Fruit fly (Drosophila melanogaster) whole organism, embryonic: ENCODE data around the gene mRpL40.

Source experiments
- CG10147 ChIP-seq: fragments of 200-800 bp; sonication (Bioruptor generic); optimal IDR thresholded peaks from 2 replicates; lab custom pipeline; 2019; ENCODE audit warnings: missing biosample characterization, mild to moderate bottlenecking, missing genetic modification characterization, moderate library complexity
- CG10565 ChIP-seq: fragments of 200-800 bp; sonication (Bioruptor generic); optimal IDR thresholded peaks from 3 replicates; lab custom pipeline; 2016; ENCODE audit warnings: missing biosample characterization, mild to moderate bottlenecking, missing genetic modification characterization
- CG13296 ChIP-seq: fragments of 200-800 bp; sonication (Bioruptor generic); optimal IDR thresholded peaks from 3 replicates; lab custom pipeline; 2018; ENCODE audit warnings: missing biosample characterization, mild to moderate bottlenecking, missing genetic modification characterization
- CG14965 ChIP-seq: fragments of 200-800 bp; sonication (Bioruptor generic); optimal IDR thresholded peaks from 2 replicates; lab custom pipeline; 2016; ENCODE audit warnings: missing biosample characterization, missing genetic modification characterization, borderline replicate concordance
- CG1647 ChIP-seq: fragments of 200-800 bp; sonication (Bioruptor generic); optimal IDR thresholded peaks from 3 replicates; lab custom pipeline; 2016; ENCODE audit warnings: missing biosample characterization, missing genetic modification characterization
- CG17385 ChIP-seq: fragments of 200-800 bp; sonication (Bioruptor generic); optimal IDR thresholded peaks from 3 replicates; lab custom pipeline; 2018; ENCODE audit warnings: missing biosample characterization, mild to moderate bottlenecking, missing genetic modification characterization
- CG1792 ChIP-seq: fragments of 200-800 bp; sonication (Bioruptor generic); optimal IDR thresholded peaks from 2 replicates; lab custom pipeline; 2016; ENCODE audit warnings: missing biosample characterization, missing genetic modification characterization
- CG1832 ChIP-seq: fragments of 200-800 bp; sonication (Bioruptor generic); optimal IDR thresholded peaks from 2 replicates; lab custom pipeline; 2017; ENCODE audit warnings: missing biosample characterization, mild to moderate bottlenecking, missing genetic modification characterization, inconsistent platforms
- CG31388 ChIP-seq: fragments of 200-800 bp; sonication (Bioruptor generic); optimal IDR thresholded peaks from 2 replicates; lab custom pipeline; 2016; ENCODE audit warnings: missing biosample characterization, missing genetic modification characterization
- CG32772 ChIP-seq: fragments of 200-800 bp; sonication (Bioruptor generic); IDR thresholded peaks from 2 replicates; pipeline ENCODE4 v1.3.6; 2022; ENCODE audit warnings: missing biosample characterization, missing genetic modification characterization
- CG5180 ChIP-seq: fragments of 200-800 bp; sonication (Bioruptor generic); optimal IDR thresholded peaks from 3 replicates; lab custom pipeline; 2017; ENCODE audit warnings: missing biosample characterization, missing genetic modification characterization, mild to moderate bottlenecking, moderate library complexity, missing genetic modification reagents
- CG6854 ChIP-seq: fragments of 200-800 bp; sonication (Bioruptor generic); optimal IDR thresholded peaks from 3 replicates; lab custom pipeline; 2017; ENCODE audit warnings: missing biosample characterization, mild to moderate bottlenecking, missing genetic modification characterization
- CG7271 ChIP-seq: fragments of 200-800 bp; sonication (Bioruptor generic); optimal IDR thresholded peaks from 2 replicates; lab custom pipeline; 2018; ENCODE audit warnings: missing biosample characterization, mild to moderate bottlenecking, missing genetic modification characterization, moderate library complexity
- D19B ChIP-seq: fragments of 200-800 bp; sonication (Bioruptor generic); optimal IDR thresholded peaks from 2 replicates; lab custom pipeline; 2017; ENCODE audit warnings: missing biosample characterization, mild to moderate bottlenecking, missing genetic modification characterization
- Dek ChIP-seq: fragments of 200-800 bp; sonication (Bioruptor generic); optimal IDR thresholded peaks from 3 replicates; lab custom pipeline; 2019; ENCODE audit warnings: missing biosample characterization, mild to moderate bottlenecking, missing genetic modification characterization, moderate library complexity
- Dfd ChIP-seq, 2 experiments: fragments of >200 bp; optimal IDR thresholded peaks; 2 replicates each; lab custom pipeline; 2017; ENCODE audit warnings: missing biosample characterization in 2 of 2, missing genetic modification characterization in 2 of 2
- Dp ChIP-seq: fragments of 200-800 bp; sonication (Bioruptor generic); optimal IDR thresholded peaks from 2 replicates; lab custom pipeline; 2018; ENCODE audit warnings: missing biosample characterization, mild to moderate bottlenecking, missing genetic modification characterization, moderate library complexity
- Elba2 ChIP-seq: fragments of 200-800 bp; sonication (Bioruptor generic); optimal IDR thresholded peaks from 3 replicates; lab custom pipeline; 2016; ENCODE audit warnings: missing biosample characterization, missing genetic modification characterization
- Hmr ChIP-seq: fragments of 200-800 bp; sonication (Bioruptor generic); optimal IDR thresholded peaks from 3 replicates; lab custom pipeline; 2017; ENCODE audit warnings: mild to moderate bottlenecking, missing biosample characterization, missing genetic modification reagents, missing genetic modification characterization
- Hr78 ChIP-seq, 2 experiments: fragments of 200-800 bp in 1 of 2; fragments of >200 bp in 1 of 2; sonication (Bioruptor generic) in 1 of 2; optimal IDR thresholded peaks; 2 replicates each; lab custom pipeline; 2017 to 2019; ENCODE audit warnings: missing biosample characterization in 2 of 2, missing genetic modification characterization in 2 of 2, mild to moderate bottlenecking in 1 of 2, moderate library complexity in 1 of 2
- Kr ChIP-seq: fragments of 200-800 bp; sonication (Bioruptor generic); optimal IDR thresholded peaks from 2 replicates; lab custom pipeline; 2017; ENCODE audit warnings: missing biosample characterization, mild to moderate bottlenecking, missing genetic modification characterization
- Lpt ChIP-seq: fragments of >200 bp; optimal IDR thresholded peaks from 2 replicates; lab custom pipeline; 2018; ENCODE audit warnings: missing biosample characterization, missing genetic modification characterization
- Max ChIP-seq: fragments of 200-800 bp; sonication (Bioruptor generic); optimal IDR thresholded peaks from 2 replicates; lab custom pipeline; 2016; ENCODE audit warnings: missing biosample characterization, mild to moderate bottlenecking, missing genetic modification characterization
- PHDP ChIP-seq: fragments of 200-800 bp; sonication (Bioruptor generic); optimal IDR thresholded peaks from 3 replicates; lab custom pipeline; 2018; ENCODE audit warnings: missing biosample characterization, mild to moderate bottlenecking, missing genetic modification characterization, moderate library complexity
- YL-1 ChIP-seq: fragments of 200-800 bp; sonication (Bioruptor generic); optimal IDR thresholded peaks from 3 replicates; lab custom pipeline; 2017; ENCODE audit warnings: missing biosample characterization, mild to moderate bottlenecking, missing genetic modification characterization
- bcd ChIP-seq: fragments of 200-800 bp; sonication (Bioruptor generic); optimal IDR thresholded peaks from 2 replicates; lab custom pipeline; 2017; ENCODE audit warnings: missing biosample characterization, mild to moderate bottlenecking, missing genetic modification characterization
- dimm ChIP-seq: fragments of 200-800 bp; sonication (Bioruptor generic); IDR thresholded peaks from 2 replicates; pipeline ENCODE4 v1.3.6; 2022; ENCODE audit warnings: missing biosample characterization, missing genetic modification characterization
- emc ChIP-seq: fragments of 200-800 bp; sonication (Bioruptor generic); optimal IDR thresholded peaks from 2 replicates; lab custom pipeline; 2016; ENCODE audit warnings: missing biosample characterization, missing genetic modification characterization
- en ChIP-seq: fragments of 200-800 bp; sonication (Bioruptor generic); optimal IDR thresholded peaks from 2 replicates; lab custom pipeline; 2016; ENCODE audit warnings: missing biosample characterization, missing genetic modification characterization
- exex ChIP-seq: fragments of 200-800 bp; sonication (Bioruptor generic); optimal IDR thresholded peaks from 4 replicates; lab custom pipeline; 2018; ENCODE audit warnings: missing biosample characterization, mild to moderate bottlenecking, missing genetic modification characterization, moderate library complexity
- grau ChIP-seq: fragments of 200-800 bp; optimal IDR thresholded peaks from 3 replicates; lab custom pipeline; 2019; ENCODE audit warnings: missing biosample characterization, mild to moderate bottlenecking, missing genetic modification characterization, moderate library complexity
- h ChIP-seq: fragments of >200 bp; optimal IDR thresholded peaks from 2 replicates; lab custom pipeline; 2017
- hkb ChIP-seq, 2 experiments: fragments of 200-800 bp in 1 of 2; fragments of >200 bp in 1 of 2; sonication (Bioruptor generic) in 1 of 2; IDR thresholded peaks in 1 of 2; optimal IDR thresholded peaks in 1 of 2; 2 replicates each; pipeline versions ENCODE4 v1.3.6 to Lab custom; 2017 to 2022; ENCODE audit warnings: missing biosample characterization in 1 of 2, missing genetic modification characterization in 1 of 2
- kay ChIP-seq: fragments of 200-800 bp; sonication (Bioruptor generic); optimal IDR thresholded peaks from 2 replicates; lab custom pipeline; 2016; ENCODE audit warnings: missing biosample characterization, missing genetic modification characterization
- lbe ChIP-seq: fragments of 200-800 bp; sonication (Bioruptor generic); optimal IDR thresholded peaks from 2 replicates; lab custom pipeline; 2016; ENCODE audit warnings: missing biosample characterization, mild to moderate bottlenecking, missing genetic modification characterization
- lola ChIP-seq, 3 experiments: fragments of >200 bp in 2 of 3; fragments of 200-800 bp in 1 of 3; sonication (Bioruptor generic) in 1 of 3; optimal IDR thresholded peaks; 2 replicates each; lab custom pipeline; 2017 to 2019; ENCODE audit warnings: missing biosample characterization in 3 of 3, missing genetic modification characterization in 3 of 3, mild to moderate bottlenecking in 1 of 3, moderate library complexity in 1 of 3
- lov ChIP-seq, 2 experiments: fragments of 200-800 bp in 1 of 2; fragments of >200 bp in 1 of 2; sonication (Bioruptor generic) in 1 of 2; IDR thresholded peaks in 1 of 2; optimal IDR thresholded peaks in 1 of 2; 2 replicates in 1 of 2; 3 replicates in 1 of 2; pipeline versions ENCODE4 v1.3.6 to Lab custom; 2017 to 2022; ENCODE audit warnings: missing biosample characterization in 1 of 2, missing genetic modification characterization in 1 of 2
- mirr ChIP-seq: fragments of 200-800 bp; sonication (Bioruptor generic); optimal IDR thresholded peaks from 3 replicates; lab custom pipeline; 2018; ENCODE audit warnings: missing biosample characterization, mild to moderate bottlenecking, missing genetic modification characterization
- nom ChIP-seq: fragments of 200-800 bp; sonication (Bioruptor generic); optimal IDR thresholded peaks from 2 replicates; lab custom pipeline; 2017; ENCODE audit warnings: missing biosample characterization, missing genetic modification characterization, mild to moderate bottlenecking, moderate library complexity, missing genetic modification reagents
- ranshi ChIP-seq: fragments of 200-800 bp; sonication (Bioruptor generic); IDR thresholded peaks from 2 replicates; pipeline ENCODE4 v1.3.6; 2022; ENCODE audit warnings: missing biosample characterization, missing genetic modification characterization
- sc ChIP-seq, 3 experiments: fragments of >200 bp in 2 of 3; fragments of 200-800 bp in 1 of 3; sonication (Bioruptor generic) in 1 of 3; optimal IDR thresholded peaks; 2 replicates in 2 of 3; 3 replicates in 1 of 3; lab custom pipeline; 2017; ENCODE audit warnings: mild to moderate bottlenecking in 1 of 3, missing biosample characterization in 1 of 3, missing genetic modification characterization in 1 of 3, missing genetic modification reagents in 1 of 3
- scrt ChIP-seq: fragments of 200-800 bp; sonication (Bioruptor generic); optimal IDR thresholded peaks from 2 replicates; lab custom pipeline; 2018; ENCODE audit warnings: missing biosample characterization, mild to moderate bottlenecking, missing genetic modification characterization, moderate library complexity
- sr ChIP-seq: fragments of 200-800 bp; sonication (Bioruptor generic); IDR thresholded peaks from 3 replicates; pipeline ENCODE4 v1.3.6; 2022; ENCODE audit warnings: missing biosample characterization, missing genetic modification characterization
- stwl ChIP-seq: fragments of 200-800 bp; sonication (Bioruptor generic); optimal IDR thresholded peaks from 3 replicates; lab custom pipeline; 2018; ENCODE audit warnings: missing biosample characterization, mild to moderate bottlenecking, missing genetic modification characterization, moderate library complexity
- tio ChIP-seq: fragments of 200-800 bp; sonication (Bioruptor generic); optimal IDR thresholded peaks from 2 replicates; lab custom pipeline; 2017; ENCODE audit warnings: missing biosample characterization, missing genetic modification characterization, inconsistent platforms
- tup ChIP-seq: fragments of 200-800 bp; sonication (Bioruptor generic); optimal IDR thresholded peaks from 2 replicates; lab custom pipeline; 2016; ENCODE audit warnings: missing biosample characterization, mild to moderate bottlenecking, missing genetic modification characterization, moderate library complexity
- tx ChIP-seq: fragments of 200-800 bp; sonication (Bioruptor generic); optimal IDR thresholded peaks from 2 replicates; lab custom pipeline; 2016; ENCODE audit warnings: missing biosample characterization, missing genetic modification characterization
- wor ChIP-seq: fragments of 200-800 bp; sonication (Bioruptor generic); IDR thresholded peaks from 2 replicates; pipeline ENCODE4 v1.3.6; 2022; ENCODE audit warnings: missing biosample characterization, missing genetic modification characterization

mRpL40 gene

dm6 chr3R:11421643-11422122, 14.0 kb downstream of the mRpL40 start, which contains the start of the genes ninaG and Sptz (continued):
- TF ChIP-seq nom (GFP tag; lab: Kevin White, UChicago), result no peak
- TF ChIP-seq mirr, result peak; percentile 11
- no peak for TF ChIP-seq Dfd (GFP tag; optimal IDR thresholded peaks at IDR 0.05; lab: Kevin White, UChicago)
- peak; percentile 51 for TF ChIP-seq hkb (optimal IDR thresholded peaks at IDR 0.05; lab: Kevin White, UChicago)
- TF ChIP-seq hkb (GFP tag; IDR thresholded peaks at IDR 0.05; lab: Robert Waterston, UW), result peak; percentile 94
- TF ChIP-seq CG1832, result no peak
- peak; percentile 89 for TF ChIP-seq grau (tag; lab: Kevin White, UChicago)
- no peak for TF ChIP-seq PHDP (tag; lab: Kevin White, UChicago)
- peak; percentile 76 for TF ChIP-seq D19B (GFP tag; lab: Kevin White, UChicago)
- peak; percentile 89 for TF ChIP-seq wor (GFP tag; lab: Robert Waterston, UW)
- peak; percentile 95 for TF ChIP-seq ranshi (GFP tag; lab: Robert Waterston, UW)
- TF ChIP-seq Hmr, result peak; percentile 92
- peak; percentile 78 for TF ChIP-seq Dp (GFP tag; lab: Kevin White, UChicago)
- peak; percentile 83 for TF ChIP-seq dimm (GFP tag; lab: Robert Waterston, UW)
- TF ChIP-seq stwl (tag; lab: Kevin White, UChicago), result no peak
- TF ChIP-seq CG1792 (GFP tag; lab: Kevin White, UChicago), result peak; percentile 84
- no peak for TF ChIP-seq Lpt (GFP tag; lab: Kevin White, UChicago)
- no peak for TF ChIP-seq scrt (GFP tag; lab: Kevin White, UChicago)
- no peak for TF ChIP-seq sc (optimal IDR thresholded peaks at IDR 0.05; lab: Kevin White, UChicago)
- peak; percentile 81 for TF ChIP-seq sc (GFP tag; optimal IDR thresholded peaks at IDR 0.05; lab: Kevin White, UChicago)
- peak; percentile 90 for TF ChIP-seq Dek (tag; lab: Kevin White, UChicago)
- TF ChIP-seq CG14965, result peak; percentile 31
- TF ChIP-seq lov (optimal IDR thresholded peaks at IDR 0.05; lab: Kevin White, UChicago), result no peak
- peak; percentile 92 for TF ChIP-seq lov (GFP tag; IDR thresholded peaks at IDR 0.05; lab: Robert Waterston, UW)
- peak; percentile 66 for TF ChIP-seq YL-1 (GFP tag; lab: Kevin White, UChicago)
- TF ChIP-seq emc, result peak; percentile 90
- peak; percentile 95 for TF ChIP-seq Max (GFP tag; lab: Kevin White, UChicago)
- peak; percentile 80 for TF ChIP-seq en (GFP tag; lab: Kevin White, UChicago)
- peak; percentile 94 for TF ChIP-seq tx
- TF ChIP-seq sr, result peak; percentile 64; the same call in 1 of the 3 replicates
- peak; percentile 78 for TF ChIP-seq CG10565
- TF ChIP-seq CG32772, result peak; percentile 96
- TF ChIP-seq lbe, result no peak
- peak; percentile 11 for TF ChIP-seq CG6854 (GFP tag; lab: Kevin White, UChicago)
- TF ChIP-seq Kr (GFP tag; lab: Kevin White, UChicago), result no peak
- TF ChIP-seq CG13296, result peak; percentile 70
- TF ChIP-seq kay (GFP tag; lab: Kevin White, UChicago), result peak; percentile 93
- TF ChIP-seq tup (GFP tag; lab: Kevin White, UChicago), result peak; percentile 88
- TF ChIP-seq lola (GFP tag; optimal IDR thresholded peaks at IDR 0.05; lab: Kevin White, UChicago), result peak in 1 of 3 experiments; percentile 92
- TF ChIP-seq Elba2, result peak; percentile 80
- TF ChIP-seq CG10147 (GFP tag; lab: Kevin White, UChicago), result no peak
- peak; percentile 94 for TF ChIP-seq bcd (GFP tag; lab: Kevin White, UChicago)
- TF ChIP-seq CG5180, result no peak
- TF ChIP-seq CG31388 (GFP tag; lab: Kevin White, UChicago), result peak; percentile 89
- TF ChIP-seq CG1647 (GFP tag; lab: Kevin White, UChicago), result peak; percentile 95
- TF ChIP-seq exex (tag; lab: Kevin White, UChicago), result no peak
- TF ChIP-seq tio (GFP tag; lab: Kevin White, UChicago), result no peak
- TF ChIP-seq CG17385, result peak; percentile 78
- TF ChIP-seq CG7271, result peak; percentile 83
- TF ChIP-seq h, result no peak
- TF ChIP-seq Hr78 (GFP tag; optimal IDR thresholded peaks at IDR 0.05; lab: Kevin White, UChicago), result no peak
